Worm (Caenorhabditis elegans) whole organism, L4 larva: ENCODE results near the gene srab-13.

Experiments
- ZK546.5 ChIP-seq, 2 experiments: sonication (generic microtip); optimal IDR thresholded peaks; 2 replicates each; lab custom pipeline; 2017; ENCODE audit warnings: missing biosample characterization in 2 of 2, missing genetic modification characterization in 2 of 2
- ceh-82 ChIP-seq: sonication (generic microtip); optimal IDR thresholded peaks from 2 replicates; lab custom pipeline; 2017; ENCODE audit warnings: missing biosample characterization, missing genetic modification characterization
- lin-29 ChIP-seq: fragments of 200-800 bp; sonication (Bioruptor generic); IDR thresholded peaks from 2 replicates; pipeline ENCODE4 v1.3.6; 2022; ENCODE audit warnings: missing genetic modification reagents, missing genetic modification characterization, missing compliant biosample characterization
- lin-39 ChIP-seq: fragments of 150-350 bp; optimal IDR thresholded peaks from 2 replicates; lab custom pipeline; 2014; ENCODE audit warnings: missing biosample characterization, missing genetic modification reagents, missing genetic modification characterization
- lir-3 ChIP-seq: sonication (generic microtip); optimal IDR thresholded peaks from 2 replicates; lab custom pipeline; 2016; ENCODE audit warnings: mild to moderate bottlenecking, missing genetic modification characterization, missing compliant biosample characterization
- madf-9 ChIP-seq: fragments of 200-800 bp; sonication (Bioruptor generic); conservative IDR thresholded peaks from 2 replicates; pipeline ENCODE4 v1.3.6; 2022; ENCODE audit warnings: missing genetic modification reagents, missing genetic modification characterization, missing compliant biosample characterization
- mdl-1 ChIP-seq, 2 experiments: fragments of 150-350 bp in 1 of 2; sonication (generic microtip) in 1 of 2; optimal IDR thresholded peaks; 2 replicates each; lab custom pipeline; 2014 to 2017; ENCODE audit warnings: missing biosample characterization in 2 of 2, missing genetic modification characterization in 2 of 2
- pha-4 ChIP-seq, 2 experiments: fragments of 150-350 bp in 1 of 2; fragments of 200-800 bp in 1 of 2; sonication (Bioruptor generic) in 1 of 2; IDR thresholded peaks in 1 of 2; optimal IDR thresholded peaks in 1 of 2; 2 replicates each; pipeline versions ENCODE4 v1.3.6 to Lab custom; 2014 to 2022; ENCODE audit warnings: missing genetic modification characterization in 2 of 2, missing genetic modification reagents in 2 of 2, missing biosample characterization in 1 of 2, missing compliant biosample characterization in 1 of 2
- snpc-4 ChIP-seq: fragments of 150-350 bp; optimal IDR thresholded peaks from 2 replicates; lab custom pipeline; 2014; ENCODE audit warnings: missing biosample characterization, missing genetic modification characterization
- unc-130 ChIP-seq: sonication (generic microtip); optimal IDR thresholded peaks from 2 replicates; lab custom pipeline; 2016; ENCODE audit warnings: missing genetic modification reagents, missing genetic modification characterization, missing compliant biosample characterization

DNA sequence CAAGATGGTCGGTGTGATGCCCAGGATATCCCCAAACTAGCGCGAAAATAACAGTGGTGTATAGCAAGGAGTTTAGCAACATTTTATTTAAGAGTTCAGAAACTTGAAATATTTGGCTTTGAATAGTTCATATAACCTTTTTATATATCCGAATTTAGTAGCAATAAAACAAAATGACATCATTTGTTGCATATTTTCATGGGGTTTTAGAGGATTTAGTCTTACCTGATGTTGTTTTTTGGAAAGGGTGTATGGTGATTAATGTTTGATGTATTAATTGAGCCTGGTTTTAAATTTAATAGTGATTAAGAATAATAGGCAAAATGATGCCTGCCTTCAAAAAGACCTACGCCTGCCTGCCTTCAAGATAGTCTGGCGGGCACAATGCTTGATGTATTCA is 11.3 kb downstream of the srab-13 start, which contains the start of gene F59A7.2:
- TF ChIP-seq lin-29 (no peak), ZK546.5 (tag; optimal IDR thresholded peaks at IDR 0.05; lab: Kevin White, UChicago) (no peak), ceh-82 (no peak), mdl-1 (tag; optimal IDR thresholded peaks at IDR 0.05; lab: Kevin White, UChicago) (no peak), snpc-4 (tag; lab: Kevin White, UChicago) (no peak), lir-3 (tag; lab: Kevin White, UChicago) (no peak), pha-4 (GFP tag; IDR thresholded peaks at IDR 0.05; lab: Robert Waterston, UW) (no peak), pha-4 (tag; optimal IDR thresholded peaks at IDR 0.05; lab: Kevin White, UChicago) (no peak), lin-39 (tag; lab: Kevin White, UChicago) (no peak), unc-130 (GFP tag; lab: Kevin White, UChicago) (no peak), madf-9 (GFP tag; lab: Robert Waterston, UW) (no peak)
